Worm (Caenorhabditis elegans) whole organism, mixed stage, embryonic: ENCODE data around the gene C15H11.13.

Experiments used
- elt-1 ChIP-seq: sonication (generic microtip); optimal IDR thresholded peaks from 2 replicates; lab custom pipeline; 2017; ENCODE audit warnings: missing genetic modification characterization, mild to moderate bottlenecking, missing compliant biosample characterization, antibody characterized with exemption, moderate library complexity, borderline replicate concordance; ENCODE audit not compliant: insufficient read depth
- lin-13 ChIP-seq: fragments of 150-350 bp; optimal IDR thresholded peaks from 2 replicates; lab custom pipeline; 2014; ENCODE audit warnings: missing biosample characterization, missing genetic modification characterization
- nhr-12 ChIP-seq: fragments of 150-350 bp; optimal IDR thresholded peaks from 2 replicates; lab custom pipeline; 2014; ENCODE audit warnings: missing biosample characterization, missing genetic modification characterization
- nhr-237 ChIP-seq: fragments of 150-350 bp; optimal IDR thresholded peaks from 2 replicates; lab custom pipeline; 2014; ENCODE audit warnings: missing biosample characterization, missing genetic modification characterization
- nhr-76 ChIP-seq: sonication (generic microtip); optimal IDR thresholded peaks from 2 replicates; lab custom pipeline; 2017; ENCODE audit warnings: missing biosample characterization, missing genetic modification characterization
- pha-4 ChIP-seq: fragments of 150-350 bp; optimal IDR thresholded peaks from 2 replicates; lab custom pipeline; 2018; ENCODE audit warnings: missing biosample characterization, missing genetic modification reagents, missing genetic modification characterization
- sem-2 ChIP-seq: fragments of 200-800 bp; sonication (Bioruptor generic); optimal IDR thresholded peaks from 2 replicates; lab custom pipeline; 2018; ENCODE audit warnings: mild to moderate bottlenecking, missing genetic modification characterization, missing compliant biosample characterization
- snpc-4 ChIP-seq: fragments of 150-350 bp; optimal IDR thresholded peaks from 2 replicates; lab custom pipeline; 2014; ENCODE audit warnings: missing biosample characterization, missing genetic modification characterization
- sptf-1 ChIP-seq: sonication (generic microtip); optimal IDR thresholded peaks from 2 replicates; lab custom pipeline; 2017; ENCODE audit warnings: mild to moderate bottlenecking, missing genetic modification characterization, moderate library complexity, missing compliant biosample characterization

DNA sequence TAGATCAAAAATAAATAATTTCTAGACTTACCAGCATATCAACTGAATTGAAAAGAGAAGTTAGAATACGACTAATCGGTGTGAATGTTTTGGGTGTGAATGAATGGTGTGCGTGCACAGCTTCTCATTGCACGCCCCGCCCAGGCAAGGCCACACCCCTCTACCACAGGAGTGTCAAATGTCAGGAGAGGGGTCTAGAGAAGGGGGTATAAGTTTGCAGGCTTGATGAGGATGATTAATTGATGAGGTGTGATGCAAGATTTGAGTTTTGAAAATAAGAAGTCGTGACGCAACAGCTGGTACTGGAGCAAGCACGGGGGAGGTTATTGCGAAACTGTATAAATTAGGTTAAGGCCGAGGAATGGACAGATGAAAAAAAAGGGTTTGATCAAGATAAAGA, 37.4 kb downstream of the C15H11.13 start, which contains the start of gene egl-1:
- TF ChIP-seq nhr-237 (tag; lab: Kevin White, UChicago), result no peak
- no peak for TF ChIP-seq snpc-4
- TF ChIP-seq elt-1 (tag; lab: Kevin White, UChicago), result no peak
- no peak for TF ChIP-seq sptf-1
- no peak for TF ChIP-seq sem-2
- TF ChIP-seq lin-13 (tag; lab: Kevin White, UChicago), result no peak
- no peak for TF ChIP-seq nhr-76
- TF ChIP-seq nhr-12 (tag; lab: Kevin White, UChicago), result no peak
- TF ChIP-seq pha-4 (tag; lab: Kevin White, UChicago), result no peak
